Fruit fly (Drosophila melanogaster) whole organism, adult: Measurements from ENCODE around the gene KFase.

Experiments
- CG11617 ChIP-seq: fragments of 200-800 bp; sonication (Bioruptor generic); optimal IDR thresholded peaks from 2 replicates; lab custom pipeline; 2017; ENCODE audit warnings: mild to moderate bottlenecking, missing biosample characterization, missing genetic modification reagents, missing genetic modification characterization
- CG12768 ChIP-seq: fragments of 200-800 bp; sonication (Bioruptor generic); optimal IDR thresholded peaks from 2 replicates; lab custom pipeline; 2017; ENCODE audit warnings: missing biosample characterization, missing genetic modification characterization, mild to moderate bottlenecking, moderate library complexity, missing genetic modification reagents
- CG14711 ChIP-seq: fragments of 200-800 bp; sonication (Bioruptor generic); optimal IDR thresholded peaks from 2 replicates; lab custom pipeline; 2018; ENCODE audit warnings: missing biosample characterization, mild to moderate bottlenecking, missing genetic modification characterization, moderate library complexity
- CG1620 ChIP-seq: fragments of 200-800 bp; sonication (Bioruptor generic); optimal IDR thresholded peaks from 2 replicates; lab custom pipeline; 2016; ENCODE audit warnings: missing biosample characterization, missing genetic modification characterization
- CG33017 ChIP-seq: fragments of 200-800 bp; sonication (Bioruptor generic); optimal IDR thresholded peaks from 2 replicates; lab custom pipeline; 2018; ENCODE audit warnings: missing biosample characterization, mild to moderate bottlenecking, missing genetic modification characterization, moderate library complexity
- CG5204 ChIP-seq: fragments of 200-800 bp; sonication (Bioruptor generic); optimal IDR thresholded peaks from 2 replicates; lab custom pipeline; 2016; ENCODE audit warnings: missing biosample characterization, missing genetic modification characterization
- CG7045 ChIP-seq: fragments of 200-800 bp; sonication (Bioruptor generic); optimal IDR thresholded peaks from 2 replicates; lab custom pipeline; 2017; ENCODE audit warnings: missing biosample characterization, mild to moderate bottlenecking, missing genetic modification characterization
- CG7101 ChIP-seq: fragments of 200-800 bp; sonication (Bioruptor generic); optimal IDR thresholded peaks from 2 replicates; lab custom pipeline; 2018; ENCODE audit warnings: missing biosample characterization, mild to moderate bottlenecking, missing genetic modification characterization, moderate library complexity
- Clk ChIP-seq: fragments of 200-800 bp; sonication (Bioruptor generic); optimal IDR thresholded peaks from 2 replicates; lab custom pipeline; 2017; ENCODE audit warnings: missing biosample characterization, missing genetic modification characterization
- Crg-1 ChIP-seq: fragments of 200-800 bp; sonication (Bioruptor generic); optimal IDR thresholded peaks from 2 replicates; lab custom pipeline; 2016; ENCODE audit warnings: missing biosample characterization, missing genetic modification characterization
- Hr96 ChIP-seq: fragments of 200-800 bp; sonication (Bioruptor generic); optimal IDR thresholded peaks from 2 replicates; lab custom pipeline; 2016; ENCODE audit warnings: missing biosample characterization, missing genetic modification characterization
- Mnt ChIP-seq: fragments of 200-800 bp; sonication (Bioruptor generic); optimal IDR thresholded peaks from 2 replicates; lab custom pipeline; 2016; ENCODE audit warnings: missing biosample characterization, mild to moderate bottlenecking, missing genetic modification characterization
- bab1 ChIP-seq: fragments of 200-800 bp; sonication (Bioruptor generic); optimal IDR thresholded peaks from 3 replicates; lab custom pipeline; 2019; ENCODE audit warnings: missing biosample characterization, mild to moderate bottlenecking, missing genetic modification characterization, moderate library complexity
- cic ChIP-seq: fragments of 200-800 bp; sonication (Bioruptor generic); optimal IDR thresholded peaks from 2 replicates; lab custom pipeline; 2017; ENCODE audit warnings: missing biosample characterization, mild to moderate bottlenecking, missing genetic modification characterization, moderate library complexity
- cnc ChIP-seq, 2 experiments: fragments of >200 bp; optimal IDR thresholded peaks; 2 replicates each; lab custom pipeline; 2017
- kay ChIP-seq: fragments of 200-800 bp; sonication (Bioruptor generic); peaks from one replicate; lab custom pipeline; 2016; ENCODE audit warnings: missing biosample characterization, missing genetic modification characterization, borderline replicate concordance
- ovo ChIP-seq: fragments of 200-800 bp; sonication (Bioruptor generic); optimal IDR thresholded peaks from 2 replicates; lab custom pipeline; 2016; ENCODE audit warnings: missing biosample characterization, missing genetic modification characterization
- pad ChIP-seq: fragments of 200-800 bp; sonication (Bioruptor generic); optimal IDR thresholded peaks from 3 replicates; lab custom pipeline; 2017; ENCODE audit warnings: missing biosample characterization, missing genetic modification characterization, mild to moderate bottlenecking, moderate library complexity, missing genetic modification reagents
- tj ChIP-seq: fragments of 200-800 bp; sonication (Bioruptor generic); optimal IDR thresholded peaks from 3 replicates; lab custom pipeline; 2017; ENCODE audit warnings: missing biosample characterization, mild to moderate bottlenecking, missing genetic modification characterization, moderate library complexity
- toe ChIP-seq: fragments of 200-800 bp; sonication (Bioruptor generic); optimal IDR thresholded peaks from 2 replicates; lab custom pipeline; 2016; ENCODE audit warnings: missing biosample characterization, missing genetic modification characterization

The KFase gene

DNA sequence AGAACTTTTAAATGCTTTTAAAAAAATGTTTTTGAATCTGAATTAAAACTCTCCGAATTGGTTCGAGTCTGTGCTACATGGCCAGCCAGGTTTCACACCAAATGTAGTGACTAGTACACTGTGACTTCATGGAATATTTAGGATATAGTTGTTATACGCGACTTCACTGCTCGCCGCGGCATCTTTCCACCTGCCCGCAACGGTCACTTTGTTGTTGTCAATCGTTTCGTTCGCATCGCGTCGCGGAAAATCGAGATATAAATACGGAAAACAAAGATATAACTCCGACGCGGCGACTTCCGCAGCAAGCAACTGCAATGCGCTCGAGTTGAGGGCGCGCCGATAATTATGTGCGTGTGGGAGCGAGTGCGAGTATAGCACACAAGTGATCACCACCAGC is 9.9 kb upstream of the KFase start, which contains the start of gene CG31637:
CG31637 (plus strand) TSS at position 200 of the 400 bp plus-strand sequence.
- TF ChIP-seq ovo (GFP tag; lab: Kevin White, UChicago) = no peak
- TF ChIP-seq kay (GFP tag; lab: Kevin White, UChicago) = no peak
- peak; percentile 55 for TF ChIP-seq bab1
- peak; percentile 18 for TF ChIP-seq pad (GFP tag; lab: Kevin White, UChicago)
- no peak for TF ChIP-seq Clk (GFP tag; lab: Kevin White, UChicago)
- no peak for TF ChIP-seq CG11617 (GFP tag; lab: Kevin White, UChicago)
- TF ChIP-seq Mnt = no peak
- peak; percentile 15 for TF ChIP-seq CG7101 (tag; lab: Kevin White, UChicago)
- TF ChIP-seq cic (GFP tag; lab: Kevin White, UChicago) = peak; percentile 11

DNA sequence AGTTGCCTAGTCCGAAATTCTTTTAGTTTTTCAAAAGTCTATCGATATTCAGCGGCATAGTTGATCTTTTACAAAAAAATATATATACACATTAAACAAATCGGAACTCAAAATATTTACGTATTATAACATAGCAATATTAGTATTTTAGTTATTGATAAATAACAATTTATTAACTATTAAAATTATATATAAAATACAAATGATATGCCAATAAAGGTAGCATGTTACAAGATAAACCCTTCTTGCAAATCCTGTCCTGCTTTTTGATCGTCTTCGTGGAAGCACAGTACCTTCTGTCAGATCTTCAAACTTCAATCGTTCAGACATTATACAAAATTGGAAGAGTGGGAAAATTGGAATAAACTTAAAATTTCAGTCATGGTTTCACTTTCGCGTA is 8.2 kb upstream of the KFase start, which contains the start of gene CG9550:
CG9550 (plus strand) TSS at position 301 of the 400 bp plus-strand sequence.
- no peak for TF ChIP-seq Clk (GFP tag; lab: Kevin White, UChicago)
- TF ChIP-seq ovo (GFP tag; lab: Kevin White, UChicago) = no peak
- TF ChIP-seq Mnt = no peak
- TF ChIP-seq CG1620 (GFP tag; lab: Kevin White, UChicago) = no peak
- no peak for TF ChIP-seq CG7101 (tag; lab: Kevin White, UChicago)
- TF ChIP-seq CG11617 (GFP tag; lab: Kevin White, UChicago) = no peak
- no peak for TF ChIP-seq toe (GFP tag; lab: Kevin White, UChicago)
- no peak for TF ChIP-seq bab1

DNA sequence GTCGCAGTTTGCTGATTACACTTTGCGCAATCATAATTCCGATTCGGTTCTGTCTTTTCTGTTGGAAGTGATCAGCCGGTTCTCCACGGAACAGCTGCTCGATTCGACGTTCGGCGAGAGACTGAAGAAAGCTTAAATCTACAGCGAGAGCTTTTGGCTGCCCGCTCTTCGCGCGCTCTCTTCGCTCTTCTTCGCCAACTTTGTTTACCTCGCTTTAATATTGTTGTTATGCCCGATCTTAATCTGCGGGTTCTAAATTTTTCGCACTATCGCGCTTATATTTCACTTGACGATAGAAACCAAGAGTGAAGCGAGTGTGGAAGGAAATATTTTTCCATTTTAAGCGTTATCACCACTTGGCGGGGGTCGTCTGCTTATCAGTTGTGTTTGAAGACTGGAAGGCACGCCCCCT is 5.9 kb upstream of the KFase start, which contains the start of gene CG9547:
CG9547 (minus strand) TSS at position 128 of the 412 bp plus-strand sequence.
- TF ChIP-seq CG12768 (GFP tag; lab: Kevin White, UChicago) (peak; percentile 87), pad (GFP tag; lab: Kevin White, UChicago) (peak; percentile 9), CG11617 (GFP tag; lab: Kevin White, UChicago) (peak; percentile 48), Crg-1 (peak; percentile 44), CG33017 (tag; lab: Kevin White, UChicago) (peak; percentile 79), Clk (GFP tag; lab: Kevin White, UChicago) (no peak), CG7045 (GFP tag; lab: Kevin White, UChicago) (peak; percentile 24), cic (GFP tag; lab: Kevin White, UChicago) (peak; percentile 93), cnc (optimal IDR thresholded peaks at IDR 0.05; lab: Kevin White, UChicago) (no peak), Mnt (peak; percentile 48), ovo (GFP tag; lab: Kevin White, UChicago) (no peak), toe (GFP tag; lab: Kevin White, UChicago) (no peak), CG5204 (GFP tag; lab: Kevin White, UChicago) (no peak), kay (GFP tag; lab: Kevin White, UChicago) (no peak), tj (GFP tag; lab: Kevin White, UChicago) (peak; percentile 36), CG7101 (tag; lab: Kevin White, UChicago) (peak; percentile 69), CG1620 (GFP tag; lab: Kevin White, UChicago) (no peak), Hr96 (GFP tag; lab: Kevin White, UChicago) (no peak), CG14711 (tag; lab: Kevin White, UChicago) (no peak), bab1 (peak; percentile 68)

DNA sequence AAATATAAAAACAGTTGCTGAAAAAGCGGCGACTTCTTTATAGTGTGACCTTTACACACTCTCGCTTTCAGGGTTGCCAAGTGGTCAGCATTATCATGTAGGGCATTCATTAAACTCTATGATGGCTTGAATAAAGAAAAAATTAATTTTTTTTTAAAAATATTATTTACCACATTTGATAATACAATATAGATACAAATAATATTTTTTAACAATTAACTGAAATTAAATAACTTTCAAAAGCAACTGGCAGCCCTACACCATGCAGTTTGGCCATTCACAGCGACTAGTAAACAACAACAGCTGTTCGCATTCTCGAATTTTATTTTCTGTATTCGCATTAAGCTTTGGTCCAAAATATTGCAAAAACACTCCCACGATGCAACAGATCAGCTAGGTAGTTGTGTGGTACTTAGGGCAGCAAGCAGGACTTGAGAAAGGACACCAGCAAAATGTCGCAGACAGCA is 2.3 kb upstream of the KFase start, which contains the start of the genes Phf5a and CG31638:
Phf5a (minus strand) TSS at position 61 of the 467 bp plus-strand sequence.
CG31638 (plus strand) TSS at position 279 of the 467 bp plus-strand sequence.
- TF ChIP-seq kay (GFP tag; lab: Kevin White, UChicago) (no peak), cnc (optimal IDR thresholded peaks at IDR 0.05; lab: Kevin White, UChicago) (no peak), toe (GFP tag; lab: Kevin White, UChicago) (no peak), bab1 (peak; percentile 66), pad (GFP tag; lab: Kevin White, UChicago) (peak; percentile 84), Crg-1 (peak; percentile 92), Clk (GFP tag; lab: Kevin White, UChicago) (peak; percentile 86), CG7101 (tag; lab: Kevin White, UChicago) (peak; percentile 97), CG12768 (GFP tag; lab: Kevin White, UChicago) (peak; percentile 97), CG5204 (GFP tag; lab: Kevin White, UChicago) (no peak), CG1620 (GFP tag; lab: Kevin White, UChicago) (peak; percentile 27), CG33017 (tag; lab: Kevin White, UChicago) (peak; percentile 95), Mnt (peak; percentile 88), cic (GFP tag; lab: Kevin White, UChicago) (peak; percentile 29), CG11617 (GFP tag; lab: Kevin White, UChicago) (peak; percentile 88), CG14711 (tag; lab: Kevin White, UChicago) (peak; percentile 100), Hr96 (GFP tag; lab: Kevin White, UChicago) (no peak), ovo (GFP tag; lab: Kevin White, UChicago) (peak; percentile 85), CG7045 (GFP tag; lab: Kevin White, UChicago) (peak; percentile 62), tj (GFP tag; lab: Kevin White, UChicago) (peak; percentile 84)

DNA sequence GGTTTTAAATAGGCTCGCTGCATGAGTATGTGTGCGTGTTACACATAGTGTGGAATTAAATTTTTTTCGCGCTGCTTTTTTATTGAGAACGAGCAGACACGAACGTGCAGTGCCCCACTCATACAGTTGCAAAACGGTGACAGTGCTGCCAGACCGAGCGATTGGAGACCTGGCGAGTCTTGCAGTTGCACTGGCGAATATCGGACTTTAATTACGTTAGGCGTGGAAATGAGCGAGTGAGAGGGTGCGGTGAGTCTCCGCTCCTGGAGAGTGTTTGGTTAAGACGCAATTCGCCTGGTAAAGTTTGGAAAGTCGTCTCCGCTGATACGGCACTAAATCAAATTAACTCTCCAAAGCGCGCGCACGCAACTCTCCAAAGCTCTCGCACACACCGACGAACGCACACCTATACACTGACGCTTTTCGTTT is 7.2 kb downstream of the KFase start:
- TF ChIP-seq Clk (GFP tag; lab: Kevin White, UChicago) (no peak), CG7045 (GFP tag; lab: Kevin White, UChicago) (no peak), pad (GFP tag; lab: Kevin White, UChicago) (peak; percentile 77), cnc (optimal IDR thresholded peaks at IDR 0.05; lab: Kevin White, UChicago) (no peak), CG7101 (tag; lab: Kevin White, UChicago) (no peak), toe (GFP tag; lab: Kevin White, UChicago) (peak; percentile 27), kay (GFP tag; lab: Kevin White, UChicago) (no peak), ovo (GFP tag; lab: Kevin White, UChicago) (peak; percentile 10), CG14711 (tag; lab: Kevin White, UChicago) (no peak), cic (GFP tag; lab: Kevin White, UChicago) (peak; percentile 93), CG12768 (GFP tag; lab: Kevin White, UChicago) (no peak), Crg-1 (no peak), CG5204 (GFP tag; lab: Kevin White, UChicago) (no peak), CG33017 (tag; lab: Kevin White, UChicago) (no peak), bab1 (no peak), CG1620 (GFP tag; lab: Kevin White, UChicago) (no peak), Hr96 (GFP tag; lab: Kevin White, UChicago) (no peak), Mnt (peak; percentile 85), tj (GFP tag; lab: Kevin White, UChicago) (peak; percentile 79), CG11617 (GFP tag; lab: Kevin White, UChicago) (peak; percentile 5)
